Worm (Caenorhabditis elegans) whole organism, L3 larva: ENCODE results near the gene C39B5.6.

Experiments
- R02D3.7 ChIP-seq: fragments of 150-350 bp; optimal IDR thresholded peaks from 2 replicates; lab custom pipeline; 2014; ENCODE audit warnings: missing biosample characterization, missing genetic modification characterization
- ZK546.5 ChIP-seq: sonication (generic microtip); optimal IDR thresholded peaks from 2 replicates; lab custom pipeline; 2017; ENCODE audit warnings: missing biosample characterization, missing genetic modification characterization
- ceh-16 ChIP-seq: sonication (generic microtip); optimal IDR thresholded peaks from 2 replicates; lab custom pipeline; 2017; ENCODE audit warnings: missing biosample characterization, missing genetic modification characterization
- elt-3 ChIP-seq, 3 experiments: fragments of 150-350 bp in 1 of 3; sonication (generic microtip) in 2 of 3; optimal IDR thresholded peaks; 2 replicates in 2 of 3; 4 replicates in 1 of 3; lab custom pipeline; 2014 to 2017; ENCODE audit warnings: missing biosample characterization in 3 of 3, missing genetic modification characterization in 3 of 3
- nfya-1 ChIP-seq: sonication (generic microtip); optimal IDR thresholded peaks from 2 replicates; lab custom pipeline; 2017; ENCODE audit warnings: missing genetic modification characterization, mild to moderate bottlenecking, missing compliant biosample characterization, antibody characterized with exemption, moderate library complexity; ENCODE audit not compliant: insufficient read depth
- nhr-12 ChIP-seq: fragments of 150-350 bp; optimal IDR thresholded peaks from 2 replicates; lab custom pipeline; 2014; ENCODE audit warnings: missing biosample characterization, missing genetic modification characterization
- nhr-25 ChIP-seq: sonication (generic microtip); optimal IDR thresholded peaks from 2 replicates; lab custom pipeline; 2017; ENCODE audit warnings: missing biosample characterization, missing genetic modification characterization
- nhr-28 ChIP-seq: fragments of 150-350 bp; optimal IDR thresholded peaks from 2 replicates; lab custom pipeline; 2014; ENCODE audit warnings: missing biosample characterization, missing genetic modification characterization
- nhr-67 ChIP-seq: fragments of 150-350 bp; optimal IDR thresholded peaks from 2 replicates; lab custom pipeline; 2014; ENCODE audit warnings: missing biosample characterization, missing genetic modification characterization
- nhr-76 ChIP-seq: fragments of 150-350 bp; sonication (generic microtip); optimal IDR thresholded peaks from 5 replicates; lab custom pipeline; 2014; ENCODE audit warnings: missing biosample characterization, missing genetic modification characterization
- sea-2 ChIP-seq: fragments of 150-350 bp; sonication (generic microtip); optimal IDR thresholded peaks from 4 replicates; lab custom pipeline; 2014; ENCODE audit warnings: missing biosample characterization, missing genetic modification reagents, missing genetic modification characterization
- snpc-4 ChIP-seq: fragments of 150-350 bp; optimal IDR thresholded peaks from 2 replicates; lab custom pipeline; 2014; ENCODE audit warnings: missing biosample characterization, missing genetic modification characterization

- TF ChIP-seq ceh-16 (tag; lab: Kevin White, UChicago) (no peak), sea-2 (GFP tag; lab: Kevin White, UChicago) (no peak), nhr-67 (tag; lab: Kevin White, UChicago) (no peak), nhr-25 (tag; lab: Kevin White, UChicago) (no peak), R02D3.7 (tag; lab: Kevin White, UChicago) (no peak), nhr-28 (tag; lab: Kevin White, UChicago) (no peak), snpc-4 (tag; lab: Kevin White, UChicago) (no peak), nhr-76 (tag; lab: Kevin White, UChicago) (no peak), nfya-1 (tag; lab: Kevin White, UChicago) (no peak), ZK546.5 (no peak), elt-3 (tag; optimal IDR thresholded peaks at IDR 0.05; lab: Kevin White, UChicago) (no peak), nhr-12 (tag; lab: Kevin White, UChicago) (no peak)
Measured at ce11 chrIII:2243617-2244016, 45.8 kb downstream of the C39B5.6 start.
